Worm (Caenorhabditis elegans) whole organism, young adult: ENCODE measurements around the gene col-129.

ENCODE experiments used
- B0261.1 ChIP-seq: sonication (generic microtip); optimal IDR thresholded peaks from 2 replicates; lab custom pipeline; 2016; ENCODE audit warnings: mild to moderate bottlenecking, missing genetic modification characterization, moderate library complexity, missing compliant biosample characterization
- C06A6.2 ChIP-seq: fragments of 200-800 bp; sonication (Bioruptor generic); conservative IDR thresholded peaks from 2 replicates; pipeline ENCODE4 v1.3.6; 2022; ENCODE audit warnings: missing genetic modification characterization, missing compliant biosample characterization
- C17E4.6 ChIP-seq: fragments of 200-800 bp; sonication (Bioruptor generic); IDR thresholded peaks from 2 replicates; pipeline ENCODE4 v1.3.6; 2022; ENCODE audit warnings: missing genetic modification reagents, missing genetic modification characterization, missing compliant biosample characterization
- F39B2.1 ChIP-seq: fragments of 200-800 bp; sonication (Bioruptor generic); IDR thresholded peaks from 2 replicates; pipeline ENCODE4 v1.3.6; 2022; ENCODE audit warnings: missing genetic modification reagents, missing genetic modification characterization, missing compliant biosample characterization
- F57C9.4 ChIP-seq: sonication (generic microtip); optimal IDR thresholded peaks from 2 replicates; lab custom pipeline; 2017; ENCODE audit warnings: mild to moderate bottlenecking, missing genetic modification characterization, missing compliant biosample characterization
- T26A5.8 ChIP-seq: sonication (generic microtip); optimal IDR thresholded peaks from 2 replicates; lab custom pipeline; 2016; ENCODE audit warnings: missing genetic modification characterization, missing compliant biosample characterization
- Y67H2A.10 ChIP-seq: fragments of 200-800 bp; sonication (Bioruptor generic); conservative IDR thresholded peaks from 2 replicates; pipeline ENCODE4 v1.3.6; 2022; ENCODE audit warnings: missing genetic modification reagents, missing genetic modification characterization, missing compliant biosample characterization
- Y95B8A.8 ChIP-seq: fragments of 200-800 bp; sonication (Bioruptor generic); IDR thresholded peaks from 2 replicates; pipeline ENCODE4 v1.3.6; 2022; ENCODE audit warnings: missing genetic modification reagents, missing genetic modification characterization, missing compliant biosample characterization
- ZK185.1 ChIP-seq: sonication (generic microtip); optimal IDR thresholded peaks from 2 replicates; lab custom pipeline; 2016; ENCODE audit warnings: mild to moderate bottlenecking, missing genetic modification characterization, missing compliant biosample characterization; ENCODE audit not compliant: poor library complexity, severe bottlenecking
- akir-1 ChIP-seq: fragments of 200-800 bp; sonication (Bioruptor generic); optimal IDR thresholded peaks from 2 replicates; lab custom pipeline; 2018; ENCODE audit warnings: mild to moderate bottlenecking, missing genetic modification characterization, moderate library complexity, missing compliant biosample characterization
- ama-1 ChIP-seq, 3 experiments: fragments of 150-350 bp in 1 of 3; sonication (generic microtip) in 2 of 3; optimal IDR thresholded peaks; 2 replicates each; lab custom pipeline; 2014 to 2018; ENCODE audit warnings: missing biosample characterization in 2 of 3, missing genetic modification characterization in 2 of 3, missing genetic modification reagents in 2 of 3
- bed-1 ChIP-seq: fragments of 200-800 bp; sonication (Bioruptor generic); IDR thresholded peaks from 2 replicates; pipeline ENCODE4 v1.3.6; 2022; ENCODE audit warnings: missing genetic modification reagents, missing genetic modification characterization, missing compliant biosample characterization
- cebp-2 ChIP-seq: fragments of 200-800 bp; sonication (Bioruptor generic); IDR thresholded peaks from 2 replicates; pipeline ENCODE4 v1.3.6; 2022; ENCODE audit warnings: missing genetic modification characterization, missing compliant biosample characterization
- ceh-100 ChIP-seq: fragments of 200-800 bp; sonication (Bioruptor generic); IDR thresholded peaks from 2 replicates; pipeline ENCODE4 v1.3.6; 2022; ENCODE audit warnings: missing genetic modification reagents, missing genetic modification characterization, missing compliant biosample characterization
- ceh-79 ChIP-seq: sonication (generic microtip); optimal IDR thresholded peaks from 2 replicates; lab custom pipeline; 2017; ENCODE audit warnings: mild to moderate bottlenecking, missing genetic modification characterization, missing compliant biosample characterization
- die-1 ChIP-seq: sonication (generic microtip); optimal IDR thresholded peaks from 2 replicates; lab custom pipeline; 2016; ENCODE audit warnings: missing genotype, mild to moderate bottlenecking, missing genetic modification characterization, missing compliant biosample characterization
- dpff-1 ChIP-seq: sonication (generic microtip); optimal IDR thresholded peaks from 2 replicates; lab custom pipeline; 2017; ENCODE audit warnings: mild to moderate bottlenecking, missing genetic modification characterization, missing compliant biosample characterization
- egl-18 ChIP-seq: fragments of 200-800 bp; sonication (Bioruptor generic); IDR thresholded peaks from 2 replicates; pipeline ENCODE4 v1.3.6; 2022; ENCODE audit warnings: missing genetic modification reagents, missing genetic modification characterization, missing compliant biosample characterization
- egl-44 ChIP-seq: fragments of 200-800 bp; sonication (Bioruptor generic); IDR thresholded peaks from 2 replicates; pipeline ENCODE4 v1.3.6; 2022; ENCODE audit warnings: missing genetic modification reagents, missing genetic modification characterization, missing compliant biosample characterization
- egrh-3 ChIP-seq: fragments of 200-800 bp; sonication (Bioruptor generic); IDR thresholded peaks from 2 replicates; pipeline ENCODE4 v1.3.6; 2022; ENCODE audit warnings: missing genetic modification reagents, missing genetic modification characterization, missing compliant biosample characterization
- fkh-3 ChIP-seq: sonication (generic microtip); optimal IDR thresholded peaks from 2 replicates; lab custom pipeline; 2016; ENCODE audit warnings: mild to moderate bottlenecking, missing genetic modification characterization, missing compliant biosample characterization
- gei-17 ChIP-seq: fragments of 200-800 bp; sonication (Bioruptor generic); optimal IDR thresholded peaks from 2 replicates; lab custom pipeline; 2018; ENCODE audit warnings: mild to moderate bottlenecking, missing genetic modification characterization, missing compliant biosample characterization
- hmg-1.2 ChIP-seq: fragments of 200-800 bp; sonication (Bioruptor generic); IDR thresholded peaks from 2 replicates; pipeline ENCODE4 v1.3.6; 2022; ENCODE audit warnings: missing genetic modification reagents, missing genetic modification characterization, missing compliant biosample characterization
- hsf-1 ChIP-seq: fragments of 200-800 bp; sonication (Bioruptor generic); IDR thresholded peaks from 2 replicates; pipeline ENCODE4 v1.3.6; 2022; ENCODE audit warnings: missing genetic modification reagents, missing genetic modification characterization, missing compliant biosample characterization
- lin-40 ChIP-seq: sonication (generic microtip); optimal IDR thresholded peaks from 2 replicates; lab custom pipeline; 2016; ENCODE audit warnings: missing genetic modification characterization, mild to moderate bottlenecking, missing compliant biosample characterization, missing genotype, missing genetic modification reagents
- madf-3 ChIP-seq: fragments of 200-800 bp; sonication (Bioruptor generic); IDR thresholded peaks from 2 replicates; pipeline ENCODE4 v1.3.6; 2022; ENCODE audit warnings: missing genetic modification reagents, missing genetic modification characterization, missing compliant biosample characterization
- madf-6 ChIP-seq: fragments of 200-800 bp; sonication (Bioruptor generic); IDR thresholded peaks from 2 replicates; pipeline ENCODE4 v1.3.6; 2022; ENCODE audit warnings: missing genetic modification reagents, missing genetic modification characterization, missing compliant biosample characterization
- madf-8 ChIP-seq: fragments of 200-800 bp; sonication (Bioruptor generic); conservative IDR thresholded peaks from 2 replicates; pipeline ENCODE4 v1.3.6; 2022; ENCODE audit warnings: missing genetic modification reagents, missing genetic modification characterization, missing compliant biosample characterization
- nfyb-1 ChIP-seq: fragments of 200-800 bp; sonication (Bioruptor generic); IDR thresholded peaks from 2 replicates; pipeline ENCODE4 v1.3.6; 2022; ENCODE audit warnings: missing genetic modification reagents, missing genetic modification characterization, missing compliant biosample characterization
- nhr-90 ChIP-seq: sonication (generic microtip); optimal IDR thresholded peaks from 2 replicates; lab custom pipeline; 2016; ENCODE audit warnings: missing genotype, mild to moderate bottlenecking, missing genetic modification characterization, missing compliant biosample characterization
- rec-8 ChIP-seq, 2 experiments: sonication (generic microtip); optimal IDR thresholded peaks; 2 replicates each; lab custom pipeline; 2016; ENCODE audit warnings: mild to moderate bottlenecking in 2 of 2, missing genetic modification characterization in 2 of 2, missing genetic modification reagents in 2 of 2, missing genotype in 2 of 2, missing biosample characterization in 1 of 2, missing compliant biosample characterization in 1 of 2, moderate library complexity in 1 of 2
- rpc-1 ChIP-seq, 2 experiments: fragments of 150-350 bp in 1 of 2; sonication (generic microtip) in 1 of 2; optimal IDR thresholded peaks; 2 replicates each; lab custom pipeline; 2014 to 2018; ENCODE audit warnings: missing biosample characterization in 1 of 2, missing genetic modification characterization in 1 of 2, missing genetic modification reagents in 1 of 2, missing genotype in 1 of 2
- sea-2 ChIP-seq: fragments of 200-800 bp; sonication (Bioruptor generic); IDR thresholded peaks from 2 replicates; pipeline ENCODE4 v1.3.6; 2022; ENCODE audit warnings: missing genetic modification characterization, missing compliant biosample characterization
- tbp1 ChIP-seq: fragments of 200-800 bp; sonication (Bioruptor generic); optimal IDR thresholded peaks from 2 replicates; lab custom pipeline; 2018; ENCODE audit warnings: mild to moderate bottlenecking, missing genetic modification characterization, missing compliant biosample characterization
- tbx-9 ChIP-seq: sonication (generic microtip); optimal IDR thresholded peaks from 2 replicates; lab custom pipeline; 2016; ENCODE audit warnings: borderline replicate concordance, missing genetic modification characterization, inconsistent platforms, missing compliant biosample characterization
- unc-62 ChIP-seq: fragments of 150-350 bp; optimal IDR thresholded peaks from 2 replicates; lab custom pipeline; 2014; ENCODE audit warnings: missing biosample characterization, missing genetic modification reagents, missing genetic modification characterization
- zfh-2 ChIP-seq: fragments of 200-800 bp; sonication (Bioruptor generic); conservative IDR thresholded peaks from 2 replicates; pipeline ENCODE4 v1.3.6; 2022; ENCODE audit warnings: missing genetic modification reagents, missing genetic modification characterization, missing compliant biosample characterization
- zim-3 ChIP-seq: sonication (generic microtip); optimal IDR thresholded peaks from 2 replicates; lab custom pipeline; 2017; ENCODE audit warnings: mild to moderate bottlenecking, missing genetic modification characterization, moderate library complexity, missing compliant biosample characterization
- ztf-22 ChIP-seq: fragments of 200-800 bp; sonication (Bioruptor generic); optimal IDR thresholded peaks from 2 replicates; lab custom pipeline; 2018; ENCODE audit warnings: mild to moderate bottlenecking, missing genetic modification characterization, moderate library complexity, missing compliant biosample characterization
- ztf-26 ChIP-seq: sonication (generic microtip); optimal IDR thresholded peaks from 2 replicates; lab custom pipeline; 2017; ENCODE audit warnings: missing genetic modification characterization, missing compliant biosample characterization
- ztf-28 ChIP-seq: fragments of 200-800 bp; sonication (Bioruptor generic); IDR thresholded peaks from 2 replicates; pipeline ENCODE4 v1.3.6; 2022; ENCODE audit warnings: missing genetic modification reagents, missing genetic modification characterization, missing compliant biosample characterization

col-129 gene

DNA sequence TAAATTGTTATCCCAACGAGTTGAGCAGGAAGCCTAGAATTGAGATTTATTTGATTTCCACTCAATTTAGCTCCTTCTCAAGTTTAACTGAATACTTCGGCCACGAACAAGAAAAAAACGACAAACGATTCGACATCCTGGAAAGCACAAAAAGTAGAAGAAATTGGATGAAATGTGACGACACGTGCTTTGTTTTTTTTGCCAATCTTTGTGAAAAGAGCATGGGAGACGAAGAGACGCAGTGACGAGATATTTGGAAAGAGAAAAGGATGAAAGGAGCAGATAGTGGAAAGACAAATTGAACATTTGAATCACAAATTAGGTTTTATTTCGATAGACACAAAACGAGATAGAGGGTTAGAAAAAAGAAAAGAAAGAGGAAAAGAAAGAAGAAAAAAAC, 4.3 kb upstream of the col-129 start:
- TF ChIP-seq C06A6.2 (GFP tag; lab: Robert Waterston, UW) (no peak), cebp-2 (GFP tag; lab: Robert Waterston, UW) (0 out of 2 replicates have a peak, but pooled peaks have one; percentile 23), ceh-100 (GFP tag; lab: Robert Waterston, UW) (no peak), ztf-28 (no peak), hmg-1.2 (GFP tag; lab: Robert Waterston, UW) (peak; percentile 66), akir-1 (no peak), bed-1 (GFP tag; lab: Robert Waterston, UW) (no peak), Y95B8A.8 (GFP tag; lab: Robert Waterston, UW) (no peak)

DNA sequence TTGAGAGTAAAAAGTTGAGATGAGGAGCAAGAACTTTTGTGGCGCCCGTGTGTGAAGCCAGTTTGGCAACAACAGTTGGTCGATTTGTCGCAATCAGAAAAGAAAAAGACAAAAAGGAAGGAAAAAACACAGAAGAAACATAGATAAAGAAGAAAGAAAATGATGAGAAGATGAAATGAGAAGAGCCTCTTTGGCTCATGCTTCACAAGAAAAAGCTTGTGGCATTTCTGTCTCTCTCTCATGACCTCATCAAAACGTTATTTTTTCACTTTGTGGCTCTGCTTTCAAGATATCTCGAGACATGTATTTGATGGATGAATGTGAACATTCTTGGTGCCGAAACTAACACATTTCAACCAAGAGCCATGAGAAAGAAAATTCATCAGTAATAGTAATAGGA, 2.8 kb upstream of the col-129 start:
- TF ChIP-seq F57C9.4 (no peak), madf-3 (no peak), ztf-26 (tag; lab: Kevin White, UChicago) (no peak)
- TF ChIP-seq, all 124 proteins: peak for 0

DNA sequence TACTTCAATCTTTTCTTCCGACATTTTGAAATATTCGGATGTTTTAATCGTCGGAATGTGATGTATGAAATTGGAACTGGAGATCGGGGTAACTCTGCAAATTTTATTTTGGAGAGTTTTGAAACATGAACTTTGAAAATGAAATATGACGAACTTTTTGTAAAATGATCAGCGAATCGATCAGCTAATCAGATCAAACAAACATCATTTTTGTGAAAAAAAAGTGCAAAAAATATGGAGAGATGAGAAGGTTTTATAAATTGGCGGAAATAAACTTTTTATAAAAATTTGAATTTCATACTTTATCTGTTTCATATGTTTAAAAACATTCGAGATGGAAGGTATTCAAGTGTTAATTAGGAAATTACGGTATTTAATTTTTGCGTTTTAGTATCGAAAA, 1.2 kb upstream of the col-129 start, which contains the start of gene dlc-2:
TSS of gene dlc-2 (minus strand) at position 101 of the 400 bp plus-strand sequence.
- TF ChIP-seq ZK185.1 (tag; lab: Kevin White, UChicago): no peak
- no peak for TF ChIP-seq zim-3 (tag; lab: Kevin White, UChicago)
- no peak for TF ChIP-seq ztf-28
- TF ChIP-seq zfh-2: no peak
- no peak for TF ChIP-seq F39B2.1
- TF ChIP-seq ztf-22: no peak
- TF ChIP-seq die-1: no peak
- TF ChIP-seq dpff-1 (tag; lab: Kevin White, UChicago): no peak
- no peak for TF ChIP-seq rpc-1 (optimal IDR thresholded peaks at IDR 0.05; lab: Kevin White, UChicago)
- no peak for TF ChIP-seq rpc-1 (tag; optimal IDR thresholded peaks at IDR 0.05; lab: Kevin White, UChicago)
- no peak for TF ChIP-seq C17E4.6 (GFP tag; lab: Robert Waterston, UW)
- TF ChIP-seq gei-17: no peak
- no peak for TF ChIP-seq B0261.1 (tag; lab: Kevin White, UChicago)
- no peak for TF ChIP-seq ama-1 (optimal IDR thresholded peaks at IDR 0.05; lab: Kevin White, UChicago)
- TF ChIP-seq ama-1 (GFP tag; optimal IDR thresholded peaks at IDR 0.05; lab: Kevin White, UChicago): no peak

DNA sequence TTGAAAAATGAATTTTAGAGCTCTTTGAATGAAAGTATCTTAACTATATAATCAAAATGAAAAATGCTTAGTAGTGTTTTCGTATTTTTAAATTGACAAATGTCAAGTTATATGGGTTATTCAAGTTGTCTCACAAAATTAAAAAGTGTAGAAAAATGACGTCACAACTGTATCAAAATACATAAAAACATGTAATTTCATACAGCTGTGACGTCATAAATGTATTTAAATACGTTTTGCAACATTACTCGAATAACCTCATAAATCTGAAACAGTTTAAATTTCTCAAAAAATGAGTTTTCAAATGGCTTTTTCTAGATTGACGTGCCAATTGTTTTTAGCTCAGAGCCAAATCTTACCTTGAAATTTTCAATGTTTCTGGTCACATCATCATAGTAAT, 496 bp downstream of the col-129 start:
- TF ChIP-seq lin-40 (tag; lab: Kevin White, UChicago) (peak; percentile 34), fkh-3 (tag; lab: Kevin White, UChicago) (no peak), nhr-90 (tag; lab: Kevin White, UChicago) (no peak)

DNA sequence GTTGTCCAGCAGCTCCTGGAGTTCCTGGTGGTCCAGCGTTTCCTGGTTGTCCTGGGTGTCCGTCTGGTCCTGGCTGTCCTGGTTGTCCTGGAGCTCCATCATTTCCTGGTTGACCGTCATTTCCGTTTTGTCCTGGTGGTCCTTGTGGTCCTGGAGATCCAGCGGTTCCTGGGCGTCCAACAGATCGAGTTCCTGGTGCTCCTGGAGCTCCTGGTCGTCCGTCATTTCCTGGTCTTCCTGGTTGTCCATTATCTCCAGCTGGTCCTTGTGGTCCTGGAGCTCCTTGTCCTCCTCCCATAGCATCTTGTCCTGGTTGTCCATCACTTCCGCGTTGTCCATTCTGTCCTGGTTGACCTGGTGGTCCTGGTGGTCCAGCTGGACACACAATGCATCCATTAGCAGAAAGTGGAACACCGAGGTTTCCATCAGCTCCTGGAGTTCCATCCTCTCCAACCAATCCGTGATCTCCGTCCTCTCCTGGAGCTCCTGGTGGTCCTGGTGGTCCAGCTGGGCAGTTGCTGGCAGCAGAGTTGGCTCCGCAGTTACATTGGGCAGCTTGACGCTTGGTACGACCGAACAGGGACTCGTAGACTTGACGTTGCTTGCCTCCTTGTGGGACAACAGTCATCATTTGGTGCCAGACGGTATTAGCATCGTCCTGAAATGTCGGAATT, 1.1 kb downstream of the col-129 start:
- TF ChIP-seq sea-2 (GFP tag; lab: Robert Waterston, UW) (no peak), madf-3 (no peak), hsf-1 (GFP tag; lab: Robert Waterston, UW) (0 out of 2 replicates have a peak, but pooled peaks have one; percentile 56), tbp1 (GFP tag; lab: Kevin White, UChicago) (no peak), fkh-3 (tag; lab: Kevin White, UChicago) (no peak), T26A5.8 (tag; lab: Kevin White, UChicago) (no peak), egl-18 (GFP tag; lab: Robert Waterston, UW) (0 out of 2 replicates have a peak, but pooled peaks have one; percentile 24), lin-40 (tag; lab: Kevin White, UChicago) (peak; percentile 7), rec-8 (tag; optimal IDR thresholded peaks at IDR 0.05; lab: Kevin White, UChicago) (no peak), cebp-2 (GFP tag; lab: Robert Waterston, UW) (peak; percentile 55; the same call in 1 of the 2 replicates), madf-8 (no peak), bed-1 (GFP tag; lab: Robert Waterston, UW) (no peak), tbx-9 (tag; lab: Kevin White, UChicago) (no peak), ceh-79 (tag; lab: Kevin White, UChicago) (no peak), egl-44 (GFP tag; lab: Robert Waterston, UW) (no peak), egrh-3 (GFP tag; lab: Robert Waterston, UW) (0 out of 2 replicates have a peak, but pooled peaks have one; percentile 3), unc-62 (no peak), zfh-2 (peak; percentile 76; the same call in 1 of the 2 replicates), Y67H2A.10 (GFP tag; lab: Robert Waterston, UW) (no peak), madf-6 (GFP tag; lab: Robert Waterston, UW) (no peak), nfyb-1 (no peak)
